Fruit fly (Drosophila melanogaster): ENCODE measurements around the gene CG8173.

- TF ChIP-seq insv (optimal IDR thresholded peaks at IDR 0.05) (no peak), h (optimal IDR thresholded peaks at IDR 0.05) (no peak), Myc (optimal IDR thresholded peaks at IDR 0.05) (no peak), psq (optimal IDR thresholded peaks at IDR 0.05) (no peak)
Measured at dm6 chrX:17732684-17733083, 23.2 kb upstream of the CG8173 start.

Data from Kc167 (cell line).